Worm (Caenorhabditis elegans): ENCODE measurements around the gene cri-2.

The cri-2 gene

DNA sequence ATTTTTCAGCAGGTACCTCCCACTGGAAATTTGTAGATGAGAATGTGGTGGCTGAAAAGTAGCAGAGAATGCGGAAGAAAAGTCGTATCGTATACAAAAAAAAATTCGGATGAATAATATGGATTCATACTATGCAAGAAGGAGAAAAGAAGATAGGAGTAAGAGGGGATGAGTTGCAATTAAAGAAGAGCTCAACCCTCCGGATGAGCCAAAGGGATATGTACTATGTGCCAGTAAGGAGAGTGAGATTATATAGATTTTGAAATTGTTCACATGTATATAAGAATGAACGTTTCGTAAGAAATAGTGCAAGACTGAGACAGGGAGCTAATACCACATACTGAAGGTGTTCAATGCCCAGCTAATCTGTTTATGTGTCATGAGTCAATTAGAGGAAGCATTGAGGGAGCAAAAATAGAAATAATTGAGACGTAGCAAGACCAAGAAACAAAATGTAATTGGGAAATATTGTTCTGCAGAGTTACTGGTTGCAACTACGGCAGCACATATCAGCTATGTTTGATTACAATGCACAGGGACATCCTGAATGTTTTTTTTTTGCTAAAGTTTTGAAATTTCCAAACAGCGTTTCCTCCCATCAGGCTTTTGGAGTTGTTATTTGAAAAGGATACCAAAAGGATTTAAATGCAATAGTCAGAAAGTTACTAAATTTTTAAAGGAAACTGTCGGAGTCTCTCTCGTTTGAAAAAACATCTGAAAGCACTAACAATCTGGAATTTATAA lies 33.2 kb upstream of the cri-2 start, which contains the start of gene F20D6.8:
Gene F20D6.8 (minus strand): TSS at position 51 of the 744 bp plus-strand sequence.
- TF ChIP-seq rec-8 (tag; optimal IDR thresholded peaks at IDR 0.05) (no peak), K12H6.12 (tag; optimal IDR thresholded peaks at IDR 0.05) (no peak), lsy-27 (tag; optimal IDR thresholded peaks at IDR 0.05; ENCODE audit: borderline replicate concordance, insufficient read depth) (no peak), xnd-1 (tag; optimal IDR thresholded peaks at IDR 0.05) (no peak), pbrm-1 (GFP tag; IDR thresholded peaks at IDR 0.05) (no peak), cebp-1 (GFP tag; IDR thresholded peaks at IDR 0.05) (no peak), cebp-1 (tag; optimal IDR thresholded peaks at IDR 0.05) (no peak), K11D2.4 (GFP tag; IDR thresholded peaks at IDR 0.05) (no peak), die-1 (tag; optimal IDR thresholded peaks at IDR 0.05) (no peak), egl-44 (GFP tag; IDR thresholded peaks at IDR 0.05) (no peak), zfh-2 (GFP tag; conservative IDR thresholded peaks at IDR 0.05) (no peak), cebp-2 (GFP tag; IDR thresholded peaks at IDR 0.05) (no peak), nhr-27 (tag; optimal IDR thresholded peaks at IDR 0.05) (no peak), attf-6 (GFP tag; IDR thresholded peaks at IDR 0.05) (no peak)

DNA sequence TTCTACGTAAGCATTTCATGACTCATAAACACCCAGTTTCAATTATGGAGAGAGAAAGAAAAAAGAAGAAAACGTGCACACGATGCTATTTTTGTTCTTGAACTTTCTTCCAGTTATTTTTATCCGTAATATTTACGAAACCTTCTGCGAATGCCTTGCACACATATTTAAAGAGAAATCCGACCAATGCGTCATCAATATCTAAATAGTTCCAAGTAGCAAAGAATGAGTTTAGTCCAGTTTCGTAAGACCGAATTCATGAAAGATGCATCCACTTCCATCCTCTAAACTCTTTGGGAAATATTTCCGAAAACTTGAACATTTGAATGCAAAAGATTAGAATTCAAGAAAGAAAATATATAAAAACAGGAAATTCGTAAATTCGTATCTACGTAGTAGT lies 32.5 kb upstream of the cri-2 start:
- TF ChIP-seq ztf-25 (GFP tag; IDR thresholded peaks at IDR 0.05), result no peak
- TF ChIP-seq cebp-1 (GFP tag; IDR thresholded peaks at IDR 0.05), result no peak
- TF ChIP-seq cebp-1 (tag; optimal IDR thresholded peaks at IDR 0.05), result no peak
- no peak for TF ChIP-seq B0035.1 (tag; optimal IDR thresholded peaks at IDR 0.05)
- no peak for TF ChIP-seq tbp1 (GFP tag; optimal IDR thresholded peaks at IDR 0.05)
- TF ChIP-seq ztf-22 (GFP tag; optimal IDR thresholded peaks at IDR 0.05), result no peak

DNA sequence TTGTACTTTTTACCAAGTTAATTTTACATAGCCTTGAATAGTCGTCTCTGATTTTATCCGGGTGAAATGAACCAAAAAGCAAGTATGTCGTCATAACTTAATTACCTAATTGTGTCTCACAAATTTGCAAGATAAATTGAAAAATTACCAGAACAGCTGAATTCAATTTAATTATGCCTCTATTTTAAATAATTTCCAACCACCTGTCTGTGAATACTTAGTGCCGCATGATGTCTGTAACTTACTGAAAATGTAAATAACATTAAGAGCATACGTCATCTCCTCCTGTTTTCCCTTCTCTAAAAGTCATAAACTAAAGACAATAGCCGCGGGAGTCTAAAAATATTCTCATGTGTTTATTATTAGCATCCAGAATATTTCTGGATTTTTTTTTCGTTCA lies 31.3 kb upstream of the cri-2 start:
- TF ChIP-seq D2030.7 (GFP tag; IDR thresholded peaks at IDR 0.05) (no peak), nfyb-1 (GFP tag; IDR thresholded peaks at IDR 0.05) (no peak), aptf-2 (GFP tag; conservative IDR thresholded peaks at IDR 0.05) (no peak), mcd-1 (GFP tag; IDR thresholded peaks at IDR 0.05) (no peak), ztf-18 (tag; optimal IDR thresholded peaks at IDR 0.05) (no peak), F57A8.1 (GFP tag; optimal IDR thresholded peaks at IDR 0.05) (no peak), ceh-91 (GFP tag; IDR thresholded peaks at IDR 0.05) (no peak), bed-1 (GFP tag; IDR thresholded peaks at IDR 0.05) (no peak), sdz-38 (tag; optimal IDR thresholded peaks at IDR 0.05) (no peak), nhr-120 (GFP tag; IDR thresholded peaks at IDR 0.05) (no peak), K12H6.12 (tag; optimal IDR thresholded peaks at IDR 0.05) (no peak), chd-7 (tag; optimal IDR thresholded peaks at IDR 0.05) (no peak), F23B12.7 (tag; optimal IDR thresholded peaks at IDR 0.05; ENCODE audit: insufficient read depth) (no peak), nfya-2 (GFP tag; IDR thresholded peaks at IDR 0.05) (no peak), efl-1 (GFP tag; optimal IDR thresholded peaks at IDR 0.05) (no peak), snpc-1.1 (tag; optimal IDR thresholded peaks at IDR 0.05; ENCODE audit: insufficient read depth) (no peak)

DNA sequence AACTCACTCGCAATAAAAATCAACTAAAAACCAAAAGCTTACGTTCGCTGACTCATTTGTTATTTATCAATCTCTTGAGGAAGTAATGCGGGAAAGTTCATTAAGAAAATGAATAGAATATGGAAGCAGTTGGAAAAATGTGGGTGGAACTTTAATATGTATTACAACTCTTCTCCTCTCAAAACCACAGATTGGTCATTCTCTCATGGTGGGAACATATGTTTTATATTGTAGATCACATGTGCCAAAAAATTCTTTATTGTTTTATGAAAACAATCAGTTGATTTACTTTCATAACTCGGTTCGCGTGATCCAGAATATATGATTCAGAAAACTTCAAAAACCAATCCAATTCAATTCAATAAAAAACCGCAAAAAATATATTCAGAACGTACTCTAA lies 29.9 kb upstream of the cri-2 start:
- no peak for TF ChIP-seq Y53G8AR.9 (GFP tag; conservative IDR thresholded peaks at IDR 0.05)
- no peak for TF ChIP-seq pha-4 (tag; optimal IDR thresholded peaks at IDR 0.05)
- TF ChIP-seq tbp1 (GFP tag; optimal IDR thresholded peaks at IDR 0.05), result no peak
- TF ChIP-seq madf-6 (GFP tag; IDR thresholded peaks at IDR 0.05), result no peak
- TF ChIP-seq ztf-3 (GFP tag; optimal IDR thresholded peaks at IDR 0.05), result no peak

All from whole organism, young adult.